Worm (Caenorhabditis elegans): Measurements from ENCODE around the gene igcm-3.

- TF ChIP-seq ces-1 (GFP tag; optimal IDR thresholded peaks at IDR 0.05) (no peak), ceh-63 (GFP tag; optimal IDR thresholded peaks at IDR 0.05) (no peak), nhr-28 (tag; optimal IDR thresholded peaks at IDR 0.05) (no peak), hlh-4 (tag; optimal IDR thresholded peaks at IDR 0.05) (no peak), unc-62 (GFP tag; optimal IDR thresholded peaks at IDR 0.05) (no peak), ceh-82 (tag; optimal IDR thresholded peaks at IDR 0.05) (no peak), tbx-2 (tag; optimal IDR thresholded peaks at IDR 0.05) (no peak), nhr-237 (tag; optimal IDR thresholded peaks at IDR 0.05) (no peak), jun-1 (tag; optimal IDR thresholded peaks at IDR 0.05) (no peak), isw-1 (GFP tag; IDR thresholded peaks at IDR 0.05) (no peak)
Measured at ce11 chrX:2673272-2673671, 32.4 kb downstream of the igcm-3 start, which contains the start of gene ser-7.

Data from whole organism, L1 larva.